Fruit fly (Drosophila melanogaster): ENCODE data around the gene Ilp7.
A peak's percentile ranks its signal among the peaks of the same experiment; 100 is the strongest.

Ilp7 gene

DNA sequence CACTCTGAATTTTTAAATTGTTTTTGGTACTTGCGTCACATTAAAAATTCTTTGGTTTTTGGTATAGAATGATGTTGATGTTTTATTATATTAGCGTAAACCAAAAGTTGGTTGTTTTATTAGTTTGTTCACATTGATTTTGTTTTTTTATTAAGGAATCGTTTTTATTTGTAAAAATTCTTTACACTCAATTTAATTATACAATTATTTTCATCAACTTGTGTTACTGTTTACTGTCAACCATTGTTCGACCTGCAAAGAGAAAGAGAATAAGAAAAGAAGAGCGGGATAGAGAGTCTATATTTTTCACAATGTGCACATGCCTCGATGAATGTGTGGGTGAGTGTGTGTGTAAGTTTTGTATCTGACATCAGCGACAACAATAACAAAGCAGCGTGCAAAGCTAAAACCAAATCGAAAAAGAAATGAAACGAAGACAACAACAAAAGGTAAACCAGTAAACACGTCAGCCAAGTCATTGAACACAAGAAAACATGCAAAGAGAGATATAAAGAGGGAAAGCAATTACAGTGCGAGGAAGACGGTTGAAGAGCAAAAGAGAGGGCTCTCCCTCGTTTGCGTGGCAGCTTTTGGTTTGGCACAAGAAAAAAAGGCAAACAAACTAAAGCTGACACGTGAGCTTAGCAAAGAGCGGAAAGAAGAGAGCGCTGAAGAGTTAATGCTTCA is 9.2 kb downstream of the Ilp7 start (continued):
- TF ChIP-seq spab (GFP tag; optimal IDR thresholded peaks at IDR 0.05) (peak; percentile 41), Hr4 (GFP tag; optimal IDR thresholded peaks at IDR 0.05) (no peak), CG9139 (GFP tag; optimal IDR thresholded peaks at IDR 0.05) (peak; percentile 60), fd85E (GFP tag; optimal IDR thresholded peaks at IDR 0.05) (no peak), CG4318 (GFP tag; optimal IDR thresholded peaks at IDR 0.05) (no peak), svp (GFP tag) (peak; percentile 75), Lpt (GFP tag; optimal IDR thresholded peaks at IDR 0.05) (peak; percentile 71), Ets96B (tag; optimal IDR thresholded peaks at IDR 0.05) (peak; percentile 44), CG3919 (GFP tag; optimal IDR thresholded peaks at IDR 0.05) (peak; percentile 4), net (GFP tag; optimal IDR thresholded peaks at IDR 0.05) (peak; percentile 27), pdm3 (GFP tag; optimal IDR thresholded peaks at IDR 0.05) (no peak), CG8632 (GFP tag; optimal IDR thresholded peaks at IDR 0.05) (no peak)

DNA sequence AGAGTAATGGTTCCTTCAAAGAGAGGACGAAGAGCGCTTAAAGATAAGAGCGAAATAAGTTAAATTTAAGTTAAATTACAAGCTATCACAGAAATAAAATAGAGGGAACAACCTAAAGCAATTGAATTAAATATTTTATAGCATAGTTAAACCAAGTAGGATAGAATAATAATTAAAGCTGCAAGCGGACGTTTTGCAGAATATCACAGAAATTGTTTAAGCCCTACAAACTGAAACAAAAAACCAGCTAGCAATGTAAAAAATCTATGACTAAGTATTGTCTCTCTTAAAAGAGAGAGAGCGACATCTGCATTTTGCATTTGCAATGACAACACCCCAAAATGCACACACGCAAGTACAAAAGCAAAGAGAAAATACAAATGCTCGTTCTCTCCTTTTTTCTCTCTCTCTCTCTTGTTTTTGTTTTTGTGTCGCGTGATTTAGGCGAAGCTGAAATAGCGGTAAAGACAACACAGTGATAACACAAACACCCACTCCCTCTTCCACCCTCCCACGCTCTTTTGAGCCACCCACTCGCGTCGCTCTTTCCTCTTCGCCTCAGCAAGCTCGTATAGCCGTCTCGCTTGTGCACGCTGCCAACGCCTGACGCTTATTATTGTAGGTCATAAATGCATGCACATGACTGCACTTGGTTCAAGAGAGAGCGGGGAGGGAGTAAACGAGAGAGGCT is 9.9 kb downstream of the Ilp7 start:
- TF ChIP-seq Eip78C (GFP tag) (no peak), eg (GFP tag; IDR thresholded peaks at IDR 0.05) (peak; percentile 51; the same call in 1 of the 3 replicates), salr (GFP tag; optimal IDR thresholded peaks at IDR 0.05) (no peak), fkh (GFP tag; optimal IDR thresholded peaks at IDR 0.05) (peak; percentile 83), CG6163 (GFP tag; IDR thresholded peaks at IDR 0.05) (peak; percentile 89), Sox14 (GFP tag; optimal IDR thresholded peaks at IDR 0.05) (peak; percentile 61), spab (GFP tag; optimal IDR thresholded peaks at IDR 0.05) (no peak), vri (GFP tag; optimal IDR thresholded peaks at IDR 0.05) (peak; percentile 65), Gug (GFP tag; IDR thresholded peaks at IDR 0.05) (no peak), Eip75B (GFP tag; optimal IDR thresholded peaks at IDR 0.05) (no peak), svp (GFP tag) (peak; percentile 98)

DNA sequence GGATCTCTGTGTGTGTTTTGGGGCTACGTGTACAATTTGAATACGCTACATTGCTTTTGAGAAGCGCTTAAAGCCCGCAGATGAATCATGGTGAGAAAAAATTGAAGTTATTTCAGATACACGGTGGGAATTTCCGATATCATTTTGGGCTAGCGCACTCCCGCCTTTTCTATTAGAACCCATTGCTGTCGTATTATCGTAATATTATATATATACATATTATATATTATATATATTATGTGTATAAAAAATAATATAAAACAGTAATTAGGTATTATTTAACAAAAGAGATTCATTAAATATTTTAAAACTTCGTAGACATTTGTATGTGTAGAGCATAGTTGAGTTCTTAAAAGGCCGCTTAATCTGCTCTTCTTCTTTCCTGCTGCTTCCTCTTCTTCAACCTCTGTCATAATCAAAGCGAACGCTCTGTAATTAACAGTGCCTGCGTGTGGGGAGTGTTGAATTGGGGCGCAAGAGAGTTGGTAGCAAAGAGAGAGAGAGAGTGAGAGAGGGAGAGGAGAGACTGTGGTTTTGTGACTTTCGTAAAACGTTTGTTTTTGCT is 10.5 kb downstream of the Ilp7 start:
- peak; percentile 93 for TF ChIP-seq CG6276 (GFP tag; optimal IDR thresholded peaks at IDR 0.05)
- TF ChIP-seq CG3032 (tag; optimal IDR thresholded peaks at IDR 0.05): peak; percentile 92
- peak; percentile 95 for TF ChIP-seq CG8632 (GFP tag; optimal IDR thresholded peaks at IDR 0.05)
- TF ChIP-seq CG34406 (GFP tag; optimal IDR thresholded peaks at IDR 0.05): peak; percentile 97
- peak; percentile 80 for TF ChIP-seq lz (GFP tag; optimal IDR thresholded peaks at IDR 0.05)
- TF ChIP-seq CG3919 (GFP tag; optimal IDR thresholded peaks at IDR 0.05): peak; percentile 74
- TF ChIP-seq CG11294 (GFP tag; IDR thresholded peaks at IDR 0.05): peak; percentile 77; the same call in 1 of the 2 replicates
- TF ChIP-seq esn (GFP tag; optimal IDR thresholded peaks at IDR 0.05): peak; percentile 85
- TF ChIP-seq CG6854 (GFP tag; optimal IDR thresholded peaks at IDR 0.05): peak; percentile 69
- TF ChIP-seq CG10631 (GFP tag; optimal IDR thresholded peaks at IDR 0.05): peak; percentile 96
- peak; percentile 67 for TF ChIP-seq CG6163 (GFP tag; IDR thresholded peaks at IDR 0.05)
- peak; percentile 87 for TF ChIP-seq CG6808 (GFP tag; optimal IDR thresholded peaks at IDR 0.05)
- TF ChIP-seq Hr39 (GFP tag; optimal IDR thresholded peaks at IDR 0.05): peak; percentile 67
- TF ChIP-seq CG10669 (GFP tag; optimal IDR thresholded peaks at IDR 0.05): peak; percentile 85
- TF ChIP-seq achi (GFP tag; optimal IDR thresholded peaks at IDR 0.05): peak; percentile 94
- no peak for TF ChIP-seq fd85E (GFP tag; optimal IDR thresholded peaks at IDR 0.05)
- peak; percentile 75 for TF ChIP-seq CG11762 (GFP tag; optimal IDR thresholded peaks at IDR 0.05; ENCODE audit: insufficient read depth)
- TF ChIP-seq pdm3 (GFP tag; optimal IDR thresholded peaks at IDR 0.05): peak; percentile 71
- TF ChIP-seq Smox (GFP tag; optimal IDR thresholded peaks at IDR 0.05): peak; percentile 61
- peak; percentile 78 for TF ChIP-seq CG7368 (GFP tag; optimal IDR thresholded peaks at IDR 0.05)
- peak; percentile 90 for TF ChIP-seq CG16779 (tag; optimal IDR thresholded peaks at IDR 0.05)
- TF ChIP-seq CG32006 (GFP tag; optimal IDR thresholded peaks at IDR 0.05): peak; percentile 98
- peak; percentile 91 for TF ChIP-seq Eip78C (GFP tag)
- peak; percentile 67 for TF ChIP-seq Lpt (GFP tag; optimal IDR thresholded peaks at IDR 0.05)
- peak; percentile 73 for TF ChIP-seq Gug (GFP tag; IDR thresholded peaks at IDR 0.05)
- peak; percentile 80 for TF ChIP-seq fd59A (GFP tag; optimal IDR thresholded peaks at IDR 0.05)
- peak; percentile 77 to 91 for TF ChIP-seq ss (GFP tag; optimal IDR thresholded peaks at IDR 0.05)
- peak; percentile 37 to 86 for TF ChIP-seq salr (GFP tag; optimal IDR thresholded peaks at IDR 0.05)
- peak; percentile 77 for TF ChIP-seq CG11902 (GFP tag; optimal IDR thresholded peaks at IDR 0.05)
- peak; percentile 59 for TF ChIP-seq Eip93F (GFP tag; optimal IDR thresholded peaks at IDR 0.05)
- peak; percentile 91 for TF ChIP-seq spab (GFP tag; optimal IDR thresholded peaks at IDR 0.05)
- TF ChIP-seq CG31627 (GFP tag; optimal IDR thresholded peaks at IDR 0.05): peak; percentile 69
- no peak for TF ChIP-seq Hr38 (GFP tag; optimal IDR thresholded peaks at IDR 0.05)
